Fruit fly (Drosophila melanogaster) whole organism: Measurements from ENCODE around the gene CG34129.

Source experiments
- CG8478 ChIP-seq: fragments of >200 bp; optimal IDR thresholded peaks from 2 replicates; lab custom pipeline; 2018; ENCODE audit warnings: inconsistent platforms
- Dll ChIP-seq: fragments of >200 bp; optimal IDR thresholded peaks from 2 replicates; lab custom pipeline; 2017

DNA sequence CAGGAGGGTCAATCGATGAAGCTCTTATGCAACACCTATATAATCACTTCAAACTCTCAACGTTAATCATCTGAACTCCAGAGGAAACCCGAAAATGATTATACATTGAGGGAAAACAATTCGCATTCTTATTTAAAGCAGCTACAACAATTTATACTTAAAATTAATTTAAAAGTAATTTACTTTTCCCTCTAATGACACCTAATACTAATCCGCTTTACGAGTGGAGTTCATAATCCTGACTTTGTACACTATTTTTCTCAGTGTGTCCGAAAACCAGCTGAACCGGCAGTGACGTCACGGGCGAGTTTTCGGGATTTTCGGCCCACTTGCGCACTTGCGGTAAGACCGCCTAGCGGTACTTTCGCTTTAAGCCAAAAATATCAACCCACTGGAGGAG is 1.3 kb upstream of the CG34129 start:
- no peak for TF ChIP-seq Dll (lab: Kevin White, UChicago)
- TF ChIP-seq CG8478 (lab: Kevin White, UChicago): no peak
